Fruit fly (Drosophila melanogaster) whole organism, embryonic: ENCODE data around the gene pdm2.

ENCODE experiments used
- CG12071 ChIP-seq: fragments of 200-800 bp; sonication (Bioruptor generic); optimal IDR thresholded peaks from 3 replicates; lab custom pipeline; 2018; ENCODE audit warnings: missing biosample characterization, mild to moderate bottlenecking, missing genetic modification characterization
- CG2116 ChIP-seq: fragments of 200-800 bp; sonication (Bioruptor generic); optimal IDR thresholded peaks from 3 replicates; lab custom pipeline; 2018; ENCODE audit warnings: missing biosample characterization, mild to moderate bottlenecking, missing genetic modification characterization
- CG31224 ChIP-seq: fragments of 200-800 bp; sonication (Bioruptor generic); IDR thresholded peaks from 2 replicates; pipeline ENCODE4 v1.3.6; 2022; ENCODE audit warnings: missing biosample characterization, missing genetic modification characterization
- CG4730 ChIP-seq: fragments of 200-800 bp; sonication (Bioruptor generic); IDR thresholded peaks from 2 replicates; pipeline ENCODE4 v1.3.6; 2022; ENCODE audit warnings: missing biosample characterization, missing genetic modification characterization
- CG6272 ChIP-seq: fragments of 200-800 bp; sonication (Bioruptor generic); IDR thresholded peaks from 2 replicates; pipeline ENCODE4 v1.3.6; 2022; ENCODE audit warnings: missing biosample characterization, missing genetic modification characterization
- NC2β ChIP-seq: fragments of 200-800 bp; sonication (Bioruptor generic); optimal IDR thresholded peaks from 2 replicates; lab custom pipeline; 2016; ENCODE audit warnings: missing biosample characterization, missing genetic modification characterization
- Tbp ChIP-seq: fragments of >200 bp; optimal IDR thresholded peaks from 2 replicates; lab custom pipeline; 2018; ENCODE audit warnings: missing biosample characterization, missing genetic modification characterization
- Xbp1 ChIP-seq: fragments of 200-800 bp; sonication (Bioruptor generic); optimal IDR thresholded peaks from 3 replicates; lab custom pipeline; 2016; ENCODE audit warnings: missing biosample characterization, mild to moderate bottlenecking, missing genetic modification characterization
- dimm ChIP-seq: fragments of 200-800 bp; sonication (Bioruptor generic); IDR thresholded peaks from 2 replicates; pipeline ENCODE4 v1.3.6; 2022; ENCODE audit warnings: missing biosample characterization, missing genetic modification characterization
- dmrt11E ChIP-seq: fragments of 200-800 bp; sonication (Bioruptor generic); optimal IDR thresholded peaks from 3 replicates; lab custom pipeline; 2018; ENCODE audit warnings: missing biosample characterization, mild to moderate bottlenecking, missing genetic modification characterization, moderate library complexity
- klu ChIP-seq: fragments of 200-800 bp; sonication (Bioruptor generic); IDR thresholded peaks from 2 replicates; pipeline ENCODE4 v1.3.6; 2022; ENCODE audit warnings: missing biosample characterization, missing genetic modification characterization
- so ChIP-seq: fragments of 200-800 bp; sonication (Bioruptor generic); IDR thresholded peaks from 3 replicates; pipeline ENCODE4 v1.3.6; 2022; ENCODE audit warnings: missing biosample characterization, missing genetic modification characterization
- yki ChIP-seq: fragments of >200 bp; optimal IDR thresholded peaks from 3 replicates; lab custom pipeline; 2018

DNA sequence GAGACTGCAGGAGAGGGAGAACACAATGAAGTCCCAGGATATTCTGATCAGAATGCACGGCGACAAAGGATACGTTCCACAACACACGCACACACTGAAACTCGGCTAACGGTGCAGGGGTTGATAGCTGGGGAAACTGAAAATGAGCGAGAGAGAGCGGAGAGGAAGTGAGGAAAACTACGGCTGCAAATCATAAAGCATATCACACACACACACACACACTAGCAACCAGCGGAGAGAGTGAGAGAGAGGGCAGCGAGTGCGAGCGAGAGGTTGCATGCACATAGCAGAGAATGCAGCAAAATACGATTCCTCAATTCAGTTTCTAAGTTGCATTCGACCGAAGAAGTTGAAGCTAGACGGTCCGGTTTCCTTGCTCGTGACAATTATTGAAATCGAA, 21.3 kb downstream of the pdm2 start:
- TF ChIP-seq dimm (GFP tag; lab: Robert Waterston, UW) (no peak), NC2β (GFP tag; lab: Kevin White, UChicago) (no peak), Tbp (GFP tag; lab: Kevin White, UChicago) (no peak), CG12071 (no peak), Xbp1 (GFP tag; lab: Kevin White, UChicago) (no peak), CG31224 (GFP tag; lab: Robert Waterston, UW) (no peak), so (GFP tag; lab: Robert Waterston, UW) (no peak), klu (GFP tag; lab: Robert Waterston, UW) (no peak), yki (lab: Kevin White, UChicago) (peak; percentile 71), CG6272 (GFP tag; lab: Robert Waterston, UW) (no peak), dmrt11E (tag; lab: Kevin White, UChicago) (no peak), CG4730 (no peak), CG2116 (GFP tag; lab: Kevin White, UChicago) (no peak)
